Fruit fly (Drosophila melanogaster) whole organism, adult: ENCODE measurements around the gene CG12236.

Source experiments
- CG11617 ChIP-seq: fragments of 200-800 bp; sonication (Bioruptor generic); optimal IDR thresholded peaks from 2 replicates; lab custom pipeline; 2017; ENCODE audit warnings: mild to moderate bottlenecking, missing biosample characterization, missing genetic modification reagents, missing genetic modification characterization
- CG12768 ChIP-seq: fragments of 200-800 bp; sonication (Bioruptor generic); optimal IDR thresholded peaks from 2 replicates; lab custom pipeline; 2017; ENCODE audit warnings: missing biosample characterization, missing genetic modification characterization, mild to moderate bottlenecking, moderate library complexity, missing genetic modification reagents
- CG14711 ChIP-seq: fragments of 200-800 bp; sonication (Bioruptor generic); optimal IDR thresholded peaks from 2 replicates; lab custom pipeline; 2018; ENCODE audit warnings: missing biosample characterization, mild to moderate bottlenecking, missing genetic modification characterization, moderate library complexity
- CG1620 ChIP-seq: fragments of 200-800 bp; sonication (Bioruptor generic); optimal IDR thresholded peaks from 2 replicates; lab custom pipeline; 2016; ENCODE audit warnings: missing biosample characterization, missing genetic modification characterization
- CG33017 ChIP-seq: fragments of 200-800 bp; sonication (Bioruptor generic); optimal IDR thresholded peaks from 2 replicates; lab custom pipeline; 2018; ENCODE audit warnings: missing biosample characterization, mild to moderate bottlenecking, missing genetic modification characterization, moderate library complexity
- CG5204 ChIP-seq: fragments of 200-800 bp; sonication (Bioruptor generic); optimal IDR thresholded peaks from 2 replicates; lab custom pipeline; 2016; ENCODE audit warnings: missing biosample characterization, missing genetic modification characterization
- CG7045 ChIP-seq: fragments of 200-800 bp; sonication (Bioruptor generic); optimal IDR thresholded peaks from 2 replicates; lab custom pipeline; 2017; ENCODE audit warnings: missing biosample characterization, mild to moderate bottlenecking, missing genetic modification characterization
- CG7101 ChIP-seq: fragments of 200-800 bp; sonication (Bioruptor generic); optimal IDR thresholded peaks from 2 replicates; lab custom pipeline; 2018; ENCODE audit warnings: missing biosample characterization, mild to moderate bottlenecking, missing genetic modification characterization, moderate library complexity
- Clk ChIP-seq: fragments of 200-800 bp; sonication (Bioruptor generic); optimal IDR thresholded peaks from 2 replicates; lab custom pipeline; 2017; ENCODE audit warnings: missing biosample characterization, missing genetic modification characterization
- Crg-1 ChIP-seq: fragments of 200-800 bp; sonication (Bioruptor generic); optimal IDR thresholded peaks from 2 replicates; lab custom pipeline; 2016; ENCODE audit warnings: missing biosample characterization, missing genetic modification characterization
- Hr96 ChIP-seq: fragments of 200-800 bp; sonication (Bioruptor generic); optimal IDR thresholded peaks from 2 replicates; lab custom pipeline; 2016; ENCODE audit warnings: missing biosample characterization, missing genetic modification characterization
- Mnt ChIP-seq: fragments of 200-800 bp; sonication (Bioruptor generic); optimal IDR thresholded peaks from 2 replicates; lab custom pipeline; 2016; ENCODE audit warnings: missing biosample characterization, mild to moderate bottlenecking, missing genetic modification characterization
- bab1 ChIP-seq: fragments of 200-800 bp; sonication (Bioruptor generic); optimal IDR thresholded peaks from 3 replicates; lab custom pipeline; 2019; ENCODE audit warnings: missing biosample characterization, mild to moderate bottlenecking, missing genetic modification characterization, moderate library complexity
- cic ChIP-seq: fragments of 200-800 bp; sonication (Bioruptor generic); optimal IDR thresholded peaks from 2 replicates; lab custom pipeline; 2017; ENCODE audit warnings: missing biosample characterization, mild to moderate bottlenecking, missing genetic modification characterization, moderate library complexity
- cnc ChIP-seq, 2 experiments: fragments of >200 bp; optimal IDR thresholded peaks; 2 replicates each; lab custom pipeline; 2017
- kay ChIP-seq: fragments of 200-800 bp; sonication (Bioruptor generic); peaks from one replicate; lab custom pipeline; 2016; ENCODE audit warnings: missing biosample characterization, missing genetic modification characterization, borderline replicate concordance
- ovo ChIP-seq: fragments of 200-800 bp; sonication (Bioruptor generic); optimal IDR thresholded peaks from 2 replicates; lab custom pipeline; 2016; ENCODE audit warnings: missing biosample characterization, missing genetic modification characterization
- pad ChIP-seq: fragments of 200-800 bp; sonication (Bioruptor generic); optimal IDR thresholded peaks from 3 replicates; lab custom pipeline; 2017; ENCODE audit warnings: missing biosample characterization, missing genetic modification characterization, mild to moderate bottlenecking, moderate library complexity, missing genetic modification reagents
- tj ChIP-seq: fragments of 200-800 bp; sonication (Bioruptor generic); optimal IDR thresholded peaks from 3 replicates; lab custom pipeline; 2017; ENCODE audit warnings: missing biosample characterization, mild to moderate bottlenecking, missing genetic modification characterization, moderate library complexity
- toe ChIP-seq: fragments of 200-800 bp; sonication (Bioruptor generic); optimal IDR thresholded peaks from 2 replicates; lab custom pipeline; 2016; ENCODE audit warnings: missing biosample characterization, missing genetic modification characterization

Gene CG12236

dm6 chrX:5922057-5922456, 14.1 kb downstream of the CG12236 start:
- no peak for TF ChIP-seq kay (GFP tag; lab: Kevin White, UChicago)
- no peak for TF ChIP-seq Clk (GFP tag; lab: Kevin White, UChicago)
- no peak for TF ChIP-seq CG33017
- no peak for TF ChIP-seq CG1620 (GFP tag; lab: Kevin White, UChicago)
- no peak for TF ChIP-seq CG7101 (tag; lab: Kevin White, UChicago)

- TF ChIP-seq toe (GFP tag; lab: Kevin White, UChicago) (no peak), CG11617 (GFP tag; lab: Kevin White, UChicago) (no peak)
Measured at dm6 chrX:5923124-5923523, 15.2 kb downstream of the CG12236 start.

dm6 chrX:5924378-5924777, 16.4 kb downstream of the CG12236 start:
- TF ChIP-seq CG7101 (tag; lab: Kevin White, UChicago): no peak
- TF ChIP-seq Crg-1: no peak
- no peak for TF ChIP-seq CG12768

dm6 chrX:5925793-5926418, 18.0 kb downstream of the CG12236 start:
- TF ChIP-seq CG7045 (GFP tag; lab: Kevin White, UChicago) (no peak), ovo (GFP tag; lab: Kevin White, UChicago) (no peak), CG7101 (tag; lab: Kevin White, UChicago) (no peak), bab1 (GFP tag; lab: Kevin White, UChicago) (peak; percentile 78), Clk (GFP tag; lab: Kevin White, UChicago) (no peak), toe (GFP tag; lab: Kevin White, UChicago) (no peak), CG1620 (GFP tag; lab: Kevin White, UChicago) (no peak), kay (GFP tag; lab: Kevin White, UChicago) (no peak), CG33017 (no peak), CG5204 (no peak), Hr96 (GFP tag; lab: Kevin White, UChicago) (no peak), tj (GFP tag; lab: Kevin White, UChicago) (no peak), CG11617 (GFP tag; lab: Kevin White, UChicago) (no peak), CG14711 (peak; percentile 59), Crg-1 (no peak), cnc (optimal IDR thresholded peaks at IDR 0.05; lab: Kevin White, UChicago) (no peak), cic (no peak)

dm6 chrX:5926718-5927117, 18.8 kb downstream of the CG12236 start:
- TF ChIP-seq Mnt: no peak
- no peak for TF ChIP-seq CG5204
- TF ChIP-seq CG33017: no peak
- TF ChIP-seq CG7101 (tag; lab: Kevin White, UChicago): no peak
- TF ChIP-seq toe (GFP tag; lab: Kevin White, UChicago): no peak
- no peak for TF ChIP-seq ovo (GFP tag; lab: Kevin White, UChicago)
- no peak for TF ChIP-seq kay (GFP tag; lab: Kevin White, UChicago)
- TF ChIP-seq Crg-1: no peak
- TF ChIP-seq Clk (GFP tag; lab: Kevin White, UChicago): no peak
- TF ChIP-seq bab1 (GFP tag; lab: Kevin White, UChicago): peak; percentile 73
- peak; percentile 4 for TF ChIP-seq CG14711
- TF ChIP-seq pad (GFP tag; lab: Kevin White, UChicago): no peak
- no peak for TF ChIP-seq CG12768
- TF ChIP-seq cnc (optimal IDR thresholded peaks at IDR 0.05; lab: Kevin White, UChicago): no peak
- peak; percentile 1 for TF ChIP-seq tj (GFP tag; lab: Kevin White, UChicago)

dm6 chrX:5932345-5932995, 24.5 kb downstream of the CG12236 start:
- TF ChIP-seq Clk (GFP tag; lab: Kevin White, UChicago) (no peak), toe (GFP tag; lab: Kevin White, UChicago) (no peak), CG1620 (GFP tag; lab: Kevin White, UChicago) (peak; percentile 79), ovo (GFP tag; lab: Kevin White, UChicago) (peak; percentile 13), kay (GFP tag; lab: Kevin White, UChicago) (no peak), CG11617 (GFP tag; lab: Kevin White, UChicago) (no peak), cnc (optimal IDR thresholded peaks at IDR 0.05; lab: Kevin White, UChicago) (no peak), CG7101 (tag; lab: Kevin White, UChicago) (peak; percentile 70), Crg-1 (peak; percentile 21), CG5204 (no peak), Hr96 (GFP tag; lab: Kevin White, UChicago) (peak; percentile 27), bab1 (GFP tag; lab: Kevin White, UChicago) (peak; percentile 96), pad (GFP tag; lab: Kevin White, UChicago) (peak; percentile 63), Mnt (no peak), cic (no peak), tj (GFP tag; lab: Kevin White, UChicago) (peak; percentile 69), CG33017 (no peak), CG7045 (GFP tag; lab: Kevin White, UChicago) (no peak), CG12768 (no peak), CG14711 (peak; percentile 69)
